Fruit fly (Drosophila melanogaster): ENCODE measurements around the gene CG32750.

CG32750 gene

DNA sequence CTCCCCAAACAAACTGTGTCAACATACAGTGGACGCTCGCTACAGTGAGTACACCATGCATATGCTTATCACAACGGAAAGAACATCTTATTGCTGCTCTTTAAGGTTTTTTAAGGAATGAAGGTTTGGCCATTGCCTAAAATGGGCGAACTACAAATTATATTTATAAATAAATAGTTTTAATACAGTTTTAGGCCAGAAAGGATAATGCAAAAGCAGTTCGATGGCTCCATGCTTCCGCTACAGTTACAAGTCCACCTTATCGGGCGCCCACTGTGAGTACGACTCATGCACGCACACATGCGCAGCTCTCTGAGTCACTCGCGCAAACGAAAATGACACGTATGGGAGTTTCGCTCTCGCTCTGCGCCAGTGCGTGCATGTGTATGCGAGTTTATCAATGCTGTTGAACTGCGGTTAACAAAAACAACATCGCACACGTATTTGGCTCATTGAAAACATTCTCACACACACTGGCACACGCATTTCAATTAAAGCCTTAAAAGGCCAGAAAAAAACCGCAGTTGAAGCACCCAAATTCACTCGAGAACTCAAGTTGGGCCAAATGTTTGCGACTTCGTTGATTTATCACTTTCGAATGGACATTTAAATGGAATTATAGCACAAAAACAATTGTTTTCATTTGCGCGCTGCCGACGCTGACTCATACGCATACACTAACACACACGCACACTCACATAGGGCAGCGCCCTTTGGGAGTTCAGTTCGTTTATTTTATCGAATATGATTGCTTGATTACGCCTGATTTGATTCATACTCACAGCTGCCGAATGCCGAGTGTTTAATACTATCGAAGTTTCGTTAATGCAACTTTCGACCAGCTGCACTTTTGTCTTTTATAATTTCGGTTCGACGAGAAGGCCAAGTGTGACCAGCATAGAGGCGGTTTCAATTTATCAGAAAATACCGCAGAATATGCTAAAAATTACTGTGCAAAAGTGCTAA, 28.3 kb upstream of the CG32750 start, which contains the start of gene sqh (continued):
- TF ChIP-seq Doc3 (GFP tag; IDR thresholded peaks at IDR 0.05; ENCODE audit: partially characterized antibody): no peak
- peak; percentile 79 for TF ChIP-seq CG8281 (tag; optimal IDR thresholded peaks at IDR 0.05)
- TF ChIP-seq CG6791 (GFP tag; IDR thresholded peaks at IDR 0.05; ENCODE audit: partially characterized antibody): no peak
- TF ChIP-seq ap (GFP tag; IDR thresholded peaks at IDR 0.05): peak; percentile 78
- peak; percentile 90 for TF ChIP-seq CG11504 (tag; optimal IDR thresholded peaks at IDR 0.05)
- TF ChIP-seq Awh (GFP tag; IDR thresholded peaks at IDR 0.05): peak; percentile 76
- no peak for TF ChIP-seq fu2 (GFP tag; optimal IDR thresholded peaks at IDR 0.05)
- peak; percentile 62 for TF ChIP-seq cato (GFP tag; optimal IDR thresholded peaks at IDR 0.05; ENCODE audit: borderline replicate concordance)
- no peak for TF ChIP-seq CG15011 (GFP tag; optimal IDR thresholded peaks at IDR 0.05)
- TF ChIP-seq nmo (GFP tag; optimal IDR thresholded peaks at IDR 0.05): peak; percentile 92
- TF ChIP-seq ac (GFP tag; optimal IDR thresholded peaks at IDR 0.05): peak; percentile 65
- TF ChIP-seq trh (GFP tag; optimal IDR thresholded peaks at IDR 0.05): peak; percentile 24
- TF ChIP-seq chm (GFP tag; IDR thresholded peaks at IDR 0.05): peak; percentile 81
- peak; percentile 92 for TF ChIP-seq seq (GFP tag; IDR thresholded peaks at IDR 0.05)
- peak; percentile 91 for TF ChIP-seq Fer1 (GFP tag; optimal IDR thresholded peaks at IDR 0.05)
- TF ChIP-seq CG16813 (GFP tag; IDR thresholded peaks at IDR 0.05; ENCODE audit: partially characterized antibody): no peak
- peak; percentile 88 for TF ChIP-seq CG11723 (GFP tag; optimal IDR thresholded peaks at IDR 0.05)
- peak; percentile 38 for TF ChIP-seq CG17802 (tag; optimal IDR thresholded peaks at IDR 0.05)
- no peak for TF ChIP-seq Ets97D (GFP tag; optimal IDR thresholded peaks at IDR 0.05)
- peak; percentile 55 for TF ChIP-seq CG33213 (GFP tag; optimal IDR thresholded peaks at IDR 0.05)
- TF ChIP-seq lilli (GFP tag; optimal IDR thresholded peaks at IDR 0.05): peak; percentile 85
- peak; percentile 95 for TF ChIP-seq CG6689 (GFP tag; IDR thresholded peaks at IDR 0.05)
- peak; percentile 91 for TF ChIP-seq Xrp1 (GFP tag; IDR thresholded peaks at IDR 0.05)
- TF ChIP-seq sd (tag; optimal IDR thresholded peaks at IDR 0.05): peak; percentile 86
- TF ChIP-seq CG10979 (tag; optimal IDR thresholded peaks at IDR 0.05): peak; percentile 78
- no peak for TF ChIP-seq dmrt99B (tag; optimal IDR thresholded peaks at IDR 0.05)
- TF ChIP-seq croc (GFP tag; conservative IDR thresholded peaks at IDR 0.05): peak; percentile 87
- TF ChIP-seq toy (GFP tag; IDR thresholded peaks at IDR 0.05): peak; percentile 73; the same call in 1 of the 2 replicates
- peak; percentile 90 for TF ChIP-seq CG7556 (GFP tag; optimal IDR thresholded peaks at IDR 0.05)
- TF ChIP-seq CG13624 (GFP tag; optimal IDR thresholded peaks at IDR 0.05): peak; percentile 37
- peak; percentile 40 to 56 for TF ChIP-seq Pdp1 (GFP tag; optimal IDR thresholded peaks at IDR 0.05)
- no peak for TF ChIP-seq pzg (GFP tag; optimal IDR thresholded peaks at IDR 0.05)
- no peak for TF ChIP-seq CG7963 (GFP tag; IDR thresholded peaks at IDR 0.05; ENCODE audit: partially characterized antibody)
- TF ChIP-seq CG8765 (GFP tag; IDR thresholded peaks at IDR 0.05): peak; percentile 70; the same call in 1 of the 2 replicates
- TF ChIP-seq tna (GFP tag; IDR thresholded peaks at IDR 0.05; ENCODE audit: partially characterized antibody): no peak
- peak; percentile 94 for TF ChIP-seq Atf6 (GFP tag; IDR thresholded peaks at IDR 0.05)
- TF ChIP-seq Aef1 (GFP tag; IDR thresholded peaks at IDR 0.05): peak; percentile 85
- peak; percentile 84 for TF ChIP-seq nau (GFP tag; optimal IDR thresholded peaks at IDR 0.05)
- TF ChIP-seq Ravus (GFP tag; IDR thresholded peaks at IDR 0.05): peak; percentile 81
- TF ChIP-seq PHDP (tag; optimal IDR thresholded peaks at IDR 0.05): peak; percentile 88
- TF ChIP-seq H15 (GFP tag; IDR thresholded peaks at IDR 0.05): peak; percentile 78
- TF ChIP-seq dmrt11E (tag; optimal IDR thresholded peaks at IDR 0.05): peak; percentile 84
- TF ChIP-seq ATbp (GFP tag; optimal IDR thresholded peaks at IDR 0.05): peak; percentile 80
- TF ChIP-seq Myb (GFP tag; optimal IDR thresholded peaks at IDR 0.05): peak; percentile 2
- peak; percentile 82 for TF ChIP-seq CG30431 (GFP tag; optimal IDR thresholded peaks at IDR 0.05)
- no peak for TF ChIP-seq BEAF-32 (GFP tag; optimal IDR thresholded peaks at IDR 0.05)
- peak; percentile 92 for TF ChIP-seq gem (tag; optimal IDR thresholded peaks at IDR 0.05)
